Worm (Caenorhabditis elegans) whole organism, mixed stage, embryonic: ENCODE measurements around the gene F16H6.9.

Source experiments
- ces-1 ChIP-seq: fragments of 150-350 bp; optimal IDR thresholded peaks from 2 replicates; lab custom pipeline; 2014; ENCODE audit warnings: missing biosample characterization, missing genetic modification reagents, missing genetic modification characterization
- lsy-2 ChIP-seq: fragments of 150-350 bp; optimal IDR thresholded peaks from 2 replicates; lab custom pipeline; 2014; ENCODE audit warnings: missing biosample characterization, missing genetic modification characterization
- mab-5 ChIP-seq: fragments of 150-350 bp; optimal IDR thresholded peaks from 2 replicates; lab custom pipeline; 2014; ENCODE audit warnings: missing biosample characterization, missing genetic modification characterization

DNA sequence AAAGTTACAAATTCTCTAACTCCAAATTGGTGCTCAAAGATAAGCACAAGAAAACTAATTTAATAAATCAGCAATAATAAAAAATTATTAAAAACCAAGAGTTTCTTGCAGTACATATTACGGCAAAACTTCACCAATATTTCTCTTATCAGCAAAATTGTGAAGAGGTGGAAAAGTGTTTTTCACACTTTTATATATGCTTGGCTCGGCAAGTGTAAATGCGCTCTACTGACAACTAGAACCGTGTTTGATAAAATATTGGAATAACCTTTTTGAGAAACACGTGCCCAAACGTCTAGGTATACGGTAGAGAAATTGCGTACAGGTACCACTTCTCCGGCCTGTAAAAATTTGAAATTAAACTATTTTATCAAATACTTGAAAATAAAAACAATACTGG, 24.4 kb downstream of the F16H6.9 start, which contains the start of gene R10E8.8:
- TF ChIP-seq ces-1 (no peak), lsy-2 (no peak), mab-5 (tag; lab: Kevin White, UChicago) (no peak)
